Fruit fly (Drosophila melanogaster) whole organism, embryonic: Measurements from ENCODE around the gene Hpd.

ENCODE experiments used
- Aef1 ChIP-seq: fragments of 200-800 bp; sonication (Bioruptor generic); IDR thresholded peaks from 3 replicates; pipeline ENCODE4 v1.3.6; 2022; ENCODE audit warnings: missing biosample characterization, missing genetic modification characterization
- B-H1 ChIP-seq: fragments of 200-800 bp; sonication (Bioruptor generic); IDR thresholded peaks from 3 replicates; pipeline ENCODE4 v1.3.6; 2022; ENCODE audit warnings: missing biosample characterization, missing genetic modification characterization
- Bgb ChIP-seq: fragments of 200-800 bp; sonication (Bioruptor generic); IDR thresholded peaks from 2 replicates; pipeline ENCODE4 v1.3.6; 2022; ENCODE audit warnings: missing biosample characterization, missing genetic modification characterization; ENCODE audit not compliant: partially characterized antibody
- CG10321 ChIP-seq: fragments of 200-800 bp; sonication (Bioruptor generic); IDR thresholded peaks from 2 replicates; pipeline ENCODE4 v1.3.6; 2022; ENCODE audit warnings: missing biosample characterization, missing genetic modification characterization
- CG10431 ChIP-seq: fragments of 200-800 bp; sonication (Bioruptor generic); optimal IDR thresholded peaks from 3 replicates; lab custom pipeline; 2018; ENCODE audit warnings: missing biosample characterization, mild to moderate bottlenecking, missing genetic modification characterization
- CG1233 ChIP-seq: fragments of 200-800 bp; sonication (Bioruptor generic); optimal IDR thresholded peaks from 4 replicates; lab custom pipeline; 2018; ENCODE audit warnings: missing biosample characterization, mild to moderate bottlenecking, missing genetic modification characterization
- CG12391 ChIP-seq: fragments of 200-800 bp; sonication (Bioruptor generic); optimal IDR thresholded peaks from 3 replicates; lab custom pipeline; 2018; ENCODE audit warnings: missing biosample characterization, mild to moderate bottlenecking, missing genetic modification characterization, moderate library complexity
- CG12942 ChIP-seq: fragments of 200-800 bp; sonication (Bioruptor generic); optimal IDR thresholded peaks from 3 replicates; lab custom pipeline; 2016; ENCODE audit warnings: missing biosample characterization, missing genetic modification characterization
- CG13424 ChIP-seq: fragments of 200-800 bp; sonication (Bioruptor generic); optimal IDR thresholded peaks from 2 replicates; lab custom pipeline; 2019; ENCODE audit warnings: missing biosample characterization, mild to moderate bottlenecking, missing genetic modification characterization, moderate library complexity
- CG14014 ChIP-seq: fragments of 200-800 bp; sonication (Bioruptor generic); IDR thresholded peaks from 2 replicates; pipeline ENCODE4 v1.3.6; 2022; ENCODE audit warnings: missing biosample characterization, missing genetic modification characterization
- CG14710 ChIP-seq: fragments of 200-800 bp; sonication (Bioruptor generic); optimal IDR thresholded peaks from 3 replicates; lab custom pipeline; 2019; ENCODE audit warnings: missing biosample characterization, mild to moderate bottlenecking, missing genetic modification characterization, moderate library complexity
- CG1832 ChIP-seq: fragments of 200-800 bp; sonication (Bioruptor generic); optimal IDR thresholded peaks from 2 replicates; lab custom pipeline; 2017; ENCODE audit warnings: missing biosample characterization, mild to moderate bottlenecking, missing genetic modification characterization, inconsistent platforms
- CG18599 ChIP-seq: fragments of 200-800 bp; sonication (Bioruptor generic); optimal IDR thresholded peaks from 3 replicates; lab custom pipeline; 2017; ENCODE audit warnings: missing biosample characterization, missing genetic modification characterization, mild to moderate bottlenecking, moderate library complexity, missing genetic modification reagents
- CG30020 ChIP-seq: fragments of 200-800 bp; optimal IDR thresholded peaks from 2 replicates; lab custom pipeline; 2019; ENCODE audit warnings: missing biosample characterization, mild to moderate bottlenecking, missing genetic modification characterization, moderate library complexity
- CG4424 ChIP-seq: fragments of 200-800 bp; sonication (Bioruptor generic); optimal IDR thresholded peaks from 3 replicates; lab custom pipeline; 2016; ENCODE audit warnings: missing biosample characterization, missing genetic modification characterization
- CG6654 ChIP-seq: fragments of 200-800 bp; sonication (Bioruptor generic); optimal IDR thresholded peaks from 2 replicates; lab custom pipeline; 2017; ENCODE audit warnings: missing biosample characterization, mild to moderate bottlenecking, missing genetic modification characterization
- CG6765 ChIP-seq: fragments of 200-800 bp; sonication (Bioruptor generic); optimal IDR thresholded peaks from 3 replicates; lab custom pipeline; 2017; ENCODE audit warnings: missing biosample characterization, mild to moderate bottlenecking, missing genetic modification characterization
- Deaf1 ChIP-seq: fragments of 200-800 bp; optimal IDR thresholded peaks from 3 replicates; lab custom pipeline; 2019; ENCODE audit warnings: missing biosample characterization, mild to moderate bottlenecking, missing genetic modification characterization, moderate library complexity
- Dfd ChIP-seq, 2 experiments: fragments of >200 bp; optimal IDR thresholded peaks; 2 replicates each; lab custom pipeline; 2017; ENCODE audit warnings: missing biosample characterization in 2 of 2, missing genetic modification characterization in 2 of 2
- Doc3 ChIP-seq: fragments of 200-800 bp; sonication (Bioruptor generic); IDR thresholded peaks from 3 replicates; pipeline ENCODE4 v1.3.6; 2022; ENCODE audit warnings: missing biosample characterization, missing genetic modification characterization; ENCODE audit not compliant: partially characterized antibody
- GATAe ChIP-seq: fragments of 200-800 bp; sonication (Bioruptor generic); conservative IDR thresholded peaks from 2 replicates; pipeline ENCODE4 v1.3.6; 2022; ENCODE audit warnings: missing biosample characterization, missing genetic modification characterization
- HHEX ChIP-seq: fragments of 200-800 bp; sonication (Bioruptor generic); optimal IDR thresholded peaks from 3 replicates; lab custom pipeline; 2017; ENCODE audit warnings: missing biosample characterization, mild to moderate bottlenecking, missing genetic modification characterization, missing genetic modification reagents
- MBD-R2 ChIP-seq: fragments of 200-800 bp; sonication (Bioruptor generic); IDR thresholded peaks from 2 replicates; pipeline ENCODE4 v1.3.6; 2022; ENCODE audit warnings: missing biosample characterization, missing genetic modification characterization
- Poxn ChIP-seq: fragments of 200-800 bp; sonication (Bioruptor generic); IDR thresholded peaks from 2 replicates; pipeline ENCODE4 v1.3.6; 2022; ENCODE audit warnings: missing biosample characterization, missing genetic modification characterization
- Ravus ChIP-seq: fragments of 200-800 bp; sonication (Bioruptor generic); IDR thresholded peaks from 2 replicates; pipeline ENCODE4 v1.3.6; 2022; ENCODE audit warnings: missing biosample characterization, missing genetic modification characterization
- Scr ChIP-seq: fragments of 200-800 bp; sonication (Bioruptor generic); IDR thresholded peaks from 2 replicates; pipeline ENCODE4 v1.3.6; 2022; ENCODE audit warnings: missing biosample characterization, missing genetic modification characterization; ENCODE audit not compliant: partially characterized antibody
- Ssrp ChIP-seq: fragments of 200-800 bp; sonication (Bioruptor generic); optimal IDR thresholded peaks from 2 replicates; lab custom pipeline; 2018; ENCODE audit warnings: missing biosample characterization, mild to moderate bottlenecking, missing genetic modification characterization, moderate library complexity
- ap ChIP-seq: fragments of 200-800 bp; sonication (Bioruptor generic); IDR thresholded peaks from 2 replicates; pipeline ENCODE4 v1.3.6; 2022; ENCODE audit warnings: missing biosample characterization, missing genetic modification characterization
- ash1 ChIP-seq: fragments of 200-800 bp; sonication (Bioruptor generic); optimal IDR thresholded peaks from 2 replicates; lab custom pipeline; 2018; ENCODE audit warnings: missing biosample characterization, mild to moderate bottlenecking, missing genetic modification characterization
- bbx ChIP-seq: fragments of 200-800 bp; sonication (Bioruptor generic); IDR thresholded peaks from 2 replicates; pipeline ENCODE4 v1.3.6; 2022; ENCODE audit warnings: missing biosample characterization, missing genetic modification characterization; ENCODE audit not compliant: partially characterized antibody
- bowl ChIP-seq: fragments of 200-800 bp; sonication (Bioruptor generic); IDR thresholded peaks from 2 replicates; pipeline ENCODE4 v1.3.6; 2022; ENCODE audit warnings: missing biosample characterization, missing genetic modification characterization
- br ChIP-seq: fragments of >200 bp; optimal IDR thresholded peaks from 2 replicates; lab custom pipeline; 2017
- btn ChIP-seq: fragments of 200-800 bp; sonication (Bioruptor generic); optimal IDR thresholded peaks from 2 replicates; lab custom pipeline; 2016; ENCODE audit warnings: missing biosample characterization, missing genetic modification characterization
- cas ChIP-seq: fragments of 200-800 bp; sonication (Bioruptor generic); IDR thresholded peaks from 2 replicates; pipeline ENCODE4 v1.3.6; 2022; ENCODE audit warnings: missing biosample characterization, missing genetic modification characterization
- dimm ChIP-seq: fragments of 200-800 bp; sonication (Bioruptor generic); IDR thresholded peaks from 2 replicates; pipeline ENCODE4 v1.3.6; 2022; ENCODE audit warnings: missing biosample characterization, missing genetic modification characterization
- ewg ChIP-seq: fragments of 200-800 bp; sonication (Bioruptor generic); optimal IDR thresholded peaks from 3 replicates; lab custom pipeline; 2017; ENCODE audit warnings: mild to moderate bottlenecking, missing biosample characterization, missing genetic modification reagents, missing genetic modification characterization
- fd3F ChIP-seq: fragments of 200-800 bp; sonication (Bioruptor generic); optimal IDR thresholded peaks from 2 replicates; lab custom pipeline; 2018; ENCODE audit warnings: missing biosample characterization, mild to moderate bottlenecking, missing genetic modification characterization, moderate library complexity
- h ChIP-seq: fragments of >200 bp; optimal IDR thresholded peaks from 2 replicates; lab custom pipeline; 2017
- hb ChIP-seq: fragments of 200-800 bp; sonication (Bioruptor generic); IDR thresholded peaks from 3 replicates; pipeline ENCODE4 v1.3.6; 2022; ENCODE audit warnings: missing biosample characterization, missing genetic modification characterization; ENCODE audit not compliant: partially characterized antibody
- ind ChIP-seq: fragments of 200-800 bp; sonication (Bioruptor generic); optimal IDR thresholded peaks from 3 replicates; lab custom pipeline; 2016; ENCODE audit warnings: missing biosample characterization, missing genetic modification characterization
- knrl ChIP-seq: fragments of 200-800 bp; sonication (Bioruptor generic); IDR thresholded peaks from 3 replicates; pipeline ENCODE4 v1.3.6; 2022; ENCODE audit warnings: missing biosample characterization, missing genetic modification characterization; ENCODE audit not compliant: partially characterized antibody
- lab ChIP-seq: fragments of 200-800 bp; sonication (Bioruptor generic); optimal IDR thresholded peaks from 3 replicates; lab custom pipeline; 2017; ENCODE audit warnings: missing biosample characterization, missing genetic modification characterization, mild to moderate bottlenecking, moderate library complexity, missing genetic modification reagents
- lmd ChIP-seq: fragments of 200-800 bp; sonication (Bioruptor generic); IDR thresholded peaks from 2 replicates; pipeline ENCODE4 v1.3.6; 2022; ENCODE audit warnings: missing biosample characterization, missing genetic modification characterization
- luna ChIP-seq: fragments of 200-800 bp; sonication (Bioruptor generic); optimal IDR thresholded peaks from 2 replicates; lab custom pipeline; 2016; ENCODE audit warnings: missing biosample characterization, missing genetic modification characterization
- odd ChIP-seq: fragments of 200-800 bp; sonication (Bioruptor generic); optimal IDR thresholded peaks from 2 replicates; lab custom pipeline; 2017; ENCODE audit warnings: missing biosample characterization, mild to moderate bottlenecking, missing genetic modification characterization
- psq ChIP-seq: fragments of 200-800 bp; sonication (Bioruptor generic); optimal IDR thresholded peaks from 2 replicates; lab custom pipeline; 2017; ENCODE audit warnings: missing biosample characterization, missing genetic modification characterization
- pum ChIP-seq: fragments of 200-800 bp; sonication (Bioruptor generic); optimal IDR thresholded peaks from 2 replicates; lab custom pipeline; 2016; ENCODE audit warnings: missing biosample characterization, missing genetic modification characterization
- stc ChIP-seq: fragments of 200-800 bp; sonication (Bioruptor generic); IDR thresholded peaks from 2 replicates; pipeline ENCODE4 v1.3.6; 2022; ENCODE audit warnings: missing biosample characterization, missing genetic modification characterization
- tin ChIP-seq: fragments of 200-800 bp; sonication (Bioruptor generic); optimal IDR thresholded peaks from 3 replicates; lab custom pipeline; 2016; ENCODE audit warnings: missing biosample characterization, missing genetic modification characterization
- usp ChIP-seq: fragments of >200 bp; optimal IDR thresholded peaks from 2 replicates; lab custom pipeline; 2017; ENCODE audit warnings: missing biosample characterization, missing genetic modification characterization

Gene Hpd

DNA sequence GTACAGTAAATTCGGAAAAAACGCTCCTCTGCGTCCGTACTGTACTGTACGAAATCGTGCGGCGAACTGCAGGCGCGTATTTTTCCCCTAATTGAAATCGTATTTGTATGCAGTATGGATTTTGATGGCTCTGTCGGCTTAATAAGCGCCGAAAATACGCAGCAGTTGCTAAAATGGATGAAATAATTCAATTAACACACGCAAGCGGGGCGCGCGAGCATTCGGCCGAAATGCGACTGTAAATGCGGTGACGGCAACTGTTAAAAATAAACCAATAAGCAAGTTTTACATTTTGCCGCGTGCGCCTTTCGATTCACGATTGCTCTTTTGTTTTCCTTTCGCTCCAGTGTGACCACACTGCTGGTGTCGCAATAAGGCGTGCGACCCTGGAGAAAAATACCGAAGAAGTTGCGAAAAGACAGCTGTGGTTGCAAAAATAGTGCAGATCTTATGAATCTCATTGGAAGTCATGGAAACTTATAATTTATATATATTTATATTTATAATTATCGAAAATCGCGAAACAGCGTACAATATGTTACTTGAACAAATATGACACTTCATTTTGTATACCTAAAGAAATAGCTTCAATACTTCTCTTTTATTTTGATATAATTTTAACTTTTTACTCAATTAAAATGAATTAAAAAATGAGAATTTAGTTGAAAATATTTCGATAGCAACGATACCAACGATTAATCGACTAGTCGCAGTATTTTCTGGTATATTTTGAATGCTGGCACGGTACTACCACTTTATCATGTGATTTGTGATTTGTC is 33.5 kb upstream of the Hpd start, which contains the start of the genes CG32428 and CG5969 (continued):
- TF ChIP-seq Ssrp (tag; lab: Kevin White, UChicago), result peak; percentile 28
- TF ChIP-seq Dfd (GFP tag; optimal IDR thresholded peaks at IDR 0.05; lab: Kevin White, UChicago), result no peak
- no peak for TF ChIP-seq dimm
- no peak; the same call in 1 of the 2 replicates for TF ChIP-seq MBD-R2
- no peak for TF ChIP-seq tin (GFP tag; lab: Kevin White, UChicago)
- peak; percentile 9; the same call in 1 of the 2 replicates for TF ChIP-seq GATAe
- TF ChIP-seq CG18599 (GFP tag; lab: Kevin White, UChicago), result peak; percentile 77
- TF ChIP-seq CG6765 (GFP tag; lab: Kevin White, UChicago), result peak; percentile 12
- TF ChIP-seq CG13424 (tag; lab: Kevin White, UChicago), result peak; percentile 70
- peak; percentile 58 for TF ChIP-seq fd3F (GFP tag; lab: Kevin White, UChicago)
- TF ChIP-seq CG12942 (GFP tag; lab: Kevin White, UChicago), result peak; percentile 16
- peak; percentile 15 for TF ChIP-seq odd (GFP tag; lab: Kevin White, UChicago)
- TF ChIP-seq ap (GFP tag; lab: Robert Waterston, UW), result no peak
- TF ChIP-seq luna (GFP tag; lab: Kevin White, UChicago), result no peak
- TF ChIP-seq ind (GFP tag; lab: Kevin White, UChicago), result peak; percentile 68
- no peak for TF ChIP-seq stc (GFP tag; lab: Robert Waterston, UW)
- peak; percentile 36 for TF ChIP-seq ewg (GFP tag; lab: Kevin White, UChicago)
- TF ChIP-seq cas (GFP tag; lab: Robert Waterston, UW), result no peak
- peak; percentile 46 for TF ChIP-seq CG1233 (GFP tag; lab: Kevin White, UChicago)
- peak; percentile 79 for TF ChIP-seq CG12391 (tag; lab: Kevin White, UChicago)
- TF ChIP-seq CG1832 (GFP tag; lab: Kevin White, UChicago), result no peak
- no peak for TF ChIP-seq usp
- TF ChIP-seq knrl (GFP tag; lab: Robert Waterston, UW), result no peak
- TF ChIP-seq bowl, result no peak
- TF ChIP-seq Ravus (GFP tag; lab: Robert Waterston, UW), result peak; percentile 13
- peak; percentile 64 for TF ChIP-seq lmd
- TF ChIP-seq CG10321, result 0 out of 2 replicates have a peak, but pooled peaks have one; percentile 7
- TF ChIP-seq B-H1 (GFP tag; lab: Robert Waterston, UW), result peak; percentile 62
- TF ChIP-seq btn (GFP tag; lab: Kevin White, UChicago), result no peak
- TF ChIP-seq Doc3 (GFP tag; lab: Robert Waterston, UW), result no peak
- TF ChIP-seq h (lab: Kevin White, UChicago), result no peak
- TF ChIP-seq Poxn (GFP tag; lab: Robert Waterston, UW), result no peak
- TF ChIP-seq bbx (GFP tag; lab: Robert Waterston, UW), result no peak
- peak; percentile 69 for TF ChIP-seq psq (GFP tag; lab: Kevin White, UChicago)
- no peak for TF ChIP-seq CG10431 (GFP tag; lab: Kevin White, UChicago)
- peak; percentile 55 for TF ChIP-seq Deaf1 (tag; lab: Kevin White, UChicago)
- TF ChIP-seq lab, result peak; percentile 72
- no peak for TF ChIP-seq Scr
- no peak for TF ChIP-seq ash1 (GFP tag; lab: Kevin White, UChicago)
- TF ChIP-seq CG14710 (tag; lab: Kevin White, UChicago), result peak; percentile 96
- TF ChIP-seq HHEX (GFP tag; lab: Kevin White, UChicago), result peak; percentile 58
- TF ChIP-seq CG4424 (GFP tag; lab: Kevin White, UChicago), result peak; percentile 37
- peak; percentile 71 for TF ChIP-seq CG14014 (GFP tag; lab: Robert Waterston, UW)
- peak; percentile 12 for TF ChIP-seq pum (GFP tag; lab: Kevin White, UChicago)
- TF ChIP-seq br (lab: Kevin White, UChicago), result no peak
- no peak for TF ChIP-seq Bgb (GFP tag; lab: Robert Waterston, UW)
- peak; percentile 4 for TF ChIP-seq CG6654 (GFP tag; lab: Kevin White, UChicago)
- TF ChIP-seq CG30020 (tag; lab: Kevin White, UChicago), result peak; percentile 65
- TF ChIP-seq Aef1 (GFP tag; lab: Robert Waterston, UW), result peak; percentile 68
- no peak for TF ChIP-seq hb (GFP tag; lab: Robert Waterston, UW)
